Worm (Caenorhabditis elegans): ENCODE measurements around the gene mrp-4.

ce11 chrX:9837989-9838541, 46.0 kb upstream of the mrp-4 start, which contains the start of gene ipla-2:
- TF ChIP-seq pha-4 (tag; optimal IDR thresholded peaks at IDR 0.05) (no peak), cnd-1 (tag; optimal IDR thresholded peaks at IDR 0.05) (no peak), lin-13 (tag; optimal IDR thresholded peaks at IDR 0.05) (no peak), blmp-1 (tag; optimal IDR thresholded peaks at IDR 0.05) (no peak)

Measured in whole organism, mixed stage, embryonic.